Worm (Caenorhabditis elegans): ENCODE measurements around the gene C02F12.5.

The C02F12.5 gene

DNA sequence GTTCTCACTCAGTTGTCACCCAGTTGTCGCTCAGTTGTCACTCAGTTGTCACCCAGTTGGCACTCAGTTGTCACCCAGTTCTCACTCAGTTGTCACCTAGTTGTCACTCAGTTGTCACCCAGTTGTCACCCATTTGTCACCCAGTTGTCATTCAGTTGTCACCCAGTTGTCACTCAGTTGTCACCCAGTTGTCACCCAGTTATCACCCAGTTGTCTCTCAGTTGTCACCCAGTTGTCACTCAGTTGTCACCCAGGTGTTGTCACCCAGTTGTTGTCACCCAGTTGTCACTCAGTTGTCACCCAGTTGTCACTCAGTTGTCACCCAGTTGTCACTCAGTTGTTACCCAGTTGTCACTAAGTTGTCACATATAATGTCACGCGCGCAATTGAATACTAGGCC, 40.3 kb downstream of the C02F12.5 start:
- TF ChIP-seq klf-2 (GFP tag; conservative IDR thresholded peaks at IDR 0.05) (0 out of 2 replicates have a peak, but pooled peaks have one; percentile 37), ztf-23 (GFP tag; IDR thresholded peaks at IDR 0.05) (peak; percentile 23; the same call in 1 of the 2 replicates), med-1 (GFP tag; optimal IDR thresholded peaks at IDR 0.05; ENCODE audit: insufficient read depth) (no peak), ztf-29 (GFP tag; IDR thresholded peaks at IDR 0.05) (peak; percentile 49; the same call in 1 of the 2 replicates), cog-1 (tag; optimal IDR thresholded peaks at IDR 0.05) (no peak), T22C8.4 (GFP tag; IDR thresholded peaks at IDR 0.05) (no peak), flt-1 (GFP tag; IDR thresholded peaks at IDR 0.05) (no peak), ref-1 (GFP tag; conservative IDR thresholded peaks at IDR 0.05) (peak; percentile 43; the same call in 1 of the 2 replicates), tab-1 (GFP tag; IDR thresholded peaks at IDR 0.05) (peak; percentile 77)

DNA sequence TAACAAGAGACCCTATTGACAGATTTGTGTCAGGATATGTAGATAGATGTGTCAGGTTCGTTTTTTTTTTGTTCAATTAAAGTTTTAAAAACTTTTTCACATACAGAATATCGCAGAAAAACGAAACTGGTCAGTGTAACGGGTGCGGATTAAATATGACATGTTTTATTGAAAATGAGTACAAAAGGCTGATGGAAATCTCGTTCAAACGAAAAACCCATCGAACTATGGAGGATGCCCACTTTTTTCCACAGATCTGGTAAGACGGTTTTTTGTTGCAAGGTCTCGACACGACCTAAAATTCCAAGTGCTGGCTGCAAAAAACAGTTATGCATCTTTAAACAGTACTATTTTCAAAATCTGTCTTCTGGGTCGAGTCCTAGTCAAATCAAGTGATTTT, 41.8 kb downstream of the C02F12.5 start:
- TF ChIP-seq klf-2 (GFP tag; conservative IDR thresholded peaks at IDR 0.05) (no peak), flt-1 (GFP tag; IDR thresholded peaks at IDR 0.05) (no peak), tab-1 (GFP tag; IDR thresholded peaks at IDR 0.05) (no peak), ref-1 (GFP tag; conservative IDR thresholded peaks at IDR 0.05) (no peak), med-1 (GFP tag; optimal IDR thresholded peaks at IDR 0.05; ENCODE audit: insufficient read depth) (no peak), ztf-29 (GFP tag; IDR thresholded peaks at IDR 0.05) (no peak), cog-1 (tag; optimal IDR thresholded peaks at IDR 0.05) (no peak), T22C8.4 (GFP tag; IDR thresholded peaks at IDR 0.05) (no peak), ztf-23 (GFP tag; IDR thresholded peaks at IDR 0.05) (no peak)

DNA sequence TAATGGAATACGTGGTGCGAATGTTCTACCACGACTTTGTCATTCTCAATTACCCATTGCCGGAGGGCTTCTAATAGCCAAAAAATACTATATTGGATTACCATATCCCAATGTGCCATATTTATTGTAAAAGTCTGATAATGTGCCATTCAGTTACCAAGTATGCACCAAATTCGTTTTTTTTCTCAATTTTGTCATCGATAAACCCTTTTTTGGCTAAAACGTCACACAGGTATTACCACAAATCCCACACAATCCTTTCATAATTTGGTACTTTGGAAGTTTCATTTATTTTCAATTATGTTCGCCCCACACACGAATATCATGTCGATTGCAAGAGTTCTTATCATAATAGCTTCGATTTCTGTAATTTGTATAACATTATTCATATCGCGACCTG, 43.9 kb downstream of the C02F12.5 start, which contains the start of gene vep-2:
TSS of gene vep-2 (plus strand) at position 301 of the 400 bp plus-strand sequence.
- TF ChIP-seq ref-1 (GFP tag; conservative IDR thresholded peaks at IDR 0.05) (no peak), flt-1 (GFP tag; IDR thresholded peaks at IDR 0.05) (no peak), klf-2 (GFP tag; conservative IDR thresholded peaks at IDR 0.05) (no peak), med-1 (GFP tag; optimal IDR thresholded peaks at IDR 0.05; ENCODE audit: insufficient read depth) (no peak), ztf-23 (GFP tag; IDR thresholded peaks at IDR 0.05) (no peak), tab-1 (GFP tag; IDR thresholded peaks at IDR 0.05) (no peak), ztf-29 (GFP tag; IDR thresholded peaks at IDR 0.05) (no peak), T22C8.4 (GFP tag; IDR thresholded peaks at IDR 0.05) (no peak), cog-1 (tag; optimal IDR thresholded peaks at IDR 0.05) (no peak)

DNA sequence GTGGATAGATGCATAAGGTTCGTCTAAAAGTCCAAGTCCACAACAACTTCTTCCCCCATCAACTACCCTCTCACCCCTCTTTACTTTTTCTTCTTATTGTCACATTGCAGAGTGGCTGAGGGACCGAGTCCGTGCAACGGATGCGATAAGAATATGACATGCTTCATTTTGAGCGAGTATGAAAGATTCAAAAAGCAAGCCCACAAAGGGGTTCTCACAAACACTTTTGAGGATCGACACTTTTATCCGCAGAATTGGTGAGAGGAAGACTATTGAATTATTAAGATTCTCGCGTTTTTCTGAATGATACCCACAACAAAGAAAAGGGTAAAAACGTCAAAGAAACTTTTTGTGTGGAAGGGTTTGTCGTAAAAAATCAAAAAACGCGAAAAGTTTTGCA, 46.3 kb downstream of the C02F12.5 start:
- TF ChIP-seq cog-1 (tag; optimal IDR thresholded peaks at IDR 0.05) (no peak), klf-2 (GFP tag; conservative IDR thresholded peaks at IDR 0.05) (no peak), ztf-29 (GFP tag; IDR thresholded peaks at IDR 0.05) (no peak), tab-1 (GFP tag; IDR thresholded peaks at IDR 0.05) (no peak), med-1 (GFP tag; optimal IDR thresholded peaks at IDR 0.05; ENCODE audit: insufficient read depth) (no peak), ztf-23 (GFP tag; IDR thresholded peaks at IDR 0.05) (no peak), ref-1 (GFP tag; conservative IDR thresholded peaks at IDR 0.05) (no peak)

DNA sequence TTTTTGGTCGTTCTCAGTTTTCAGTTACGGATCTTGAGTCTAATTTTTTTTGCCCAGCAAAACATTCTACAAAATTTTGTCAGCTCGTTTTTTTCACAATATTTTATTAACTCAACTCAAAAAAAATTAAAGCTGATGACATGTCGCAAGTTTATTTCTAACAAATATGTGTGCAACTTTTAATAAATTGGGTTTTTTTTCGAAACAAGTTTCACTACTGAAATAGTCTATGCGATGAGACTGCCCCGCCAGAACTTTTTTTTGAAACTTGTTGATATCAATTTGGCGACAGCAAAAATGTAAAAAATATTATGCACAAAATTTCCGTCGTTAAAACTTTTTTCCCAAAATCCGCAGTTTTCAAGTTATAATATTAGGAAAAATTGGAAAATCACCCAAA, 48.7 kb downstream of the C02F12.5 start, which contains the start of gene C18B2.2:
TSS of gene C18B2.2 (plus strand) at position 301 of the 400 bp plus-strand sequence.
- TF ChIP-seq cog-1 (tag; optimal IDR thresholded peaks at IDR 0.05), result no peak
- TF ChIP-seq tab-1 (GFP tag; IDR thresholded peaks at IDR 0.05), result no peak
- no peak for TF ChIP-seq ztf-29 (GFP tag; IDR thresholded peaks at IDR 0.05)
- no peak for TF ChIP-seq ztf-23 (GFP tag; IDR thresholded peaks at IDR 0.05)
- TF ChIP-seq ref-1 (GFP tag; conservative IDR thresholded peaks at IDR 0.05), result no peak
- TF ChIP-seq flt-1 (GFP tag; IDR thresholded peaks at IDR 0.05), result no peak
- TF ChIP-seq klf-2 (GFP tag; conservative IDR thresholded peaks at IDR 0.05), result no peak
- TF ChIP-seq T22C8.4 (GFP tag; IDR thresholded peaks at IDR 0.05), result no peak
- TF ChIP-seq med-1 (GFP tag; optimal IDR thresholded peaks at IDR 0.05; ENCODE audit: insufficient read depth), result no peak

All from whole organism, midembryonic.